Worm (Caenorhabditis elegans): ENCODE results near the gene F22E5.12.

DNA sequence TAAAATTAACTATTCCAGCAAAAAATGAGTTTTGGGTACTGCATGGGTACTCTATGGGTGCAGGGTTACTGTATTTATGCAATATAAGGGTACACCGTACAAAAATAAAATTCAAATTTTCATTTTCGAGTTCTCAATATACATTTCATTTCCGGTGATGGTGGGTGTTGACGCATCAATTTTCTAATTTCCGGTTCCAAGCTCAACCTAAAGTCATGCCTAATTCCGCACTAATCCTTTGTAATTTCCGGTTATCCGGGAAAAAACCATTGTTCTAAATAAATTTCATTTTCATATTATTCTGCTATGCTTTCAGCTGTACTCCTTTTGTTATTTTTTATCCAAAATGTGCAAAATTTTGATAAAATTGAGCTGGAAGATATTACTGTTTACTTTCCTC is 12.7 kb upstream of the F22E5.12 start, which contains the start of gene gcy-21:
- no peak for TF ChIP-seq flt-1 (GFP tag; IDR thresholded peaks at IDR 0.05)
- TF ChIP-seq ztf-29 (GFP tag; IDR thresholded peaks at IDR 0.05): no peak
- TF ChIP-seq klf-2 (GFP tag; conservative IDR thresholded peaks at IDR 0.05): no peak
- no peak for TF ChIP-seq tab-1 (GFP tag; IDR thresholded peaks at IDR 0.05)
